Worm (Caenorhabditis elegans) whole organism, mixed stage, embryonic: ENCODE data around the gene C16C8.10.

Experiments used
- elt-3 ChIP-seq: fragments of 150-350 bp; optimal IDR thresholded peaks from 2 replicates; lab custom pipeline; 2014; ENCODE audit warnings: missing biosample characterization, missing genetic modification characterization
- nhr-237 ChIP-seq: fragments of 150-350 bp; optimal IDR thresholded peaks from 2 replicates; lab custom pipeline; 2014; ENCODE audit warnings: missing biosample characterization, missing genetic modification characterization
- pha-4 ChIP-seq: fragments of 150-350 bp; optimal IDR thresholded peaks from 2 replicates; lab custom pipeline; 2018; ENCODE audit warnings: missing biosample characterization, missing genetic modification reagents, missing genetic modification characterization
- sptf-1 ChIP-seq: sonication (generic microtip); optimal IDR thresholded peaks from 2 replicates; lab custom pipeline; 2017; ENCODE audit warnings: mild to moderate bottlenecking, missing genetic modification characterization, moderate library complexity, missing compliant biosample characterization
- unc-39 ChIP-seq: fragments of 150-350 bp; optimal IDR thresholded peaks from 2 replicates; lab custom pipeline; 2014; ENCODE audit warnings: missing biosample characterization, missing genetic modification characterization

ce11 chrII:3482231-3482630 is 17.8 kb upstream of the C16C8.10 start, which contains the start of gene smu-2:
- TF ChIP-seq sptf-1 (tag; lab: Kevin White, UChicago) (peak; percentile 75), pha-4 (no peak), elt-3 (no peak), unc-39 (tag; lab: Kevin White, UChicago) (no peak), nhr-237 (tag; lab: Kevin White, UChicago) (no peak)
